Fruit fly (Drosophila melanogaster): ENCODE data around the gene prd.

DNA sequence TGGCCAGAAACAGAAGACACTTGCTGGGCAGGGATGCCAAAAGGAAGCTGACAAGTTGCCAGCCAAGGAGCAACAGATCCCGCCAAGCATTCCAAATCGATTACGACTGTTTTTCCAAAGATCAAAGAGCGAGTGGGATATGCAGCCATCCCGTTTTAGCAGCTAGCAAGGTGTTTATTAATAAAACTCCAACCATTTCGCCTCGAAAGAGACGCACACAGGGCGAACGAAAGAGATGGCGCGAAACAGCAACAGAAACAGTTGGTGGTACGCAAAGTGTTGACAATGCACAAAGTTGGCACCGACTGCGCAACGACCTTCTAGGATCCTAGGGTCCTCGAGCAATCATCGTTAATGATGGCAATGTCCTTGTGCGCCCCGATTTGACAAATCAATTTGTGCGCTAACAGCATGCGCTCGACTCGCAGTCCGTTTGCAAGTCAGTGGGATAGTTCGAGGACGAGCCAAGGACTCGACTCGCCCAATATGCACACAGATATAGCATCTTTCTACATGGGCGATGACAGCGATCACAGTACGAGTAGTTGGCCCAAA, 5.7 kb downstream of the prd start:
- TF ChIP-seq psq (GFP tag; optimal IDR thresholded peaks at IDR 0.05) (no peak), lola (GFP tag; optimal IDR thresholded peaks at IDR 0.05) (no peak)
